Worm (Caenorhabditis elegans): ENCODE results near the gene vha-18.

DNA sequence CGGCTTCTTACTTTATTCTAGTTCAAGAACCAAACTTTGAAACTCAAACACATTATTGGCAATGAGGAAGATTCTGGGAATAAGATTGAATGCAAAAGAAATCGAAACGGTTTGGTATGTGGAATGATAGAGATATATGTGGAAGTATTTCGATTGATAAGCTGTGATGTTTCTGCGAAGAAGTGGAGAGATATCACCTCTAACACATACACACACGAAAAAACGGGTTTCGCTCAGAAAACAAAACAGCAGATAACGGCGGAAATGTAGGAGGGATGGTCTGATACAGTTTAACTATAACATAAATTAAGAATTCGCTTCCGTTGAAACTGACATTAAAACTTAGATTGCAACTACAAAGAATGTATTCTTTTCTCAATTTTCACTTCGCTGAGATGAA, 12.0 kb downstream of the vha-18 start:
- TF ChIP-seq ets-5 (GFP tag; IDR thresholded peaks at IDR 0.05) (no peak), ceh-8 (GFP tag; optimal IDR thresholded peaks at IDR 0.05) (no peak), egl-13 (tag; optimal IDR thresholded peaks at IDR 0.05) (no peak)

All from whole organism, L1 larva.